Fruit fly (Drosophila melanogaster) whole organism, embryonic: ENCODE measurements around the gene Cpr64Ad.
A peak's percentile ranks its signal among the peaks of the same experiment; 100 is the strongest.

ENCODE experiments used
- B-H1 ChIP-seq: fragments of 200-800 bp; sonication (Bioruptor generic); IDR thresholded peaks from 3 replicates; pipeline ENCODE4 v1.3.6; 2022; ENCODE audit warnings: missing biosample characterization, missing genetic modification characterization
- B-H2 ChIP-seq: fragments of 200-800 bp; sonication (Bioruptor generic); optimal IDR thresholded peaks from 2 replicates; lab custom pipeline; 2018; ENCODE audit warnings: missing biosample characterization, mild to moderate bottlenecking, missing genetic modification characterization
- CG10959 ChIP-seq: fragments of 200-800 bp; sonication (Bioruptor generic); IDR thresholded peaks from 2 replicates; pipeline ENCODE4 v1.3.6; 2022; ENCODE audit warnings: missing biosample characterization, missing genetic modification characterization
- CG11398 ChIP-seq: fragments of 200-800 bp; sonication (Bioruptor generic); optimal IDR thresholded peaks from 2 replicates; lab custom pipeline; 2016; ENCODE audit warnings: missing biosample characterization, missing genetic modification characterization
- CG12104 ChIP-seq: fragments of 200-800 bp; sonication (Bioruptor generic); optimal IDR thresholded peaks from 3 replicates; lab custom pipeline; 2016; ENCODE audit warnings: missing biosample characterization, missing genetic modification characterization
- CG13424 ChIP-seq: fragments of 200-800 bp; sonication (Bioruptor generic); optimal IDR thresholded peaks from 2 replicates; lab custom pipeline; 2019; ENCODE audit warnings: missing biosample characterization, mild to moderate bottlenecking, missing genetic modification characterization, moderate library complexity
- CG14710 ChIP-seq: fragments of 200-800 bp; sonication (Bioruptor generic); optimal IDR thresholded peaks from 3 replicates; lab custom pipeline; 2019; ENCODE audit warnings: missing biosample characterization, mild to moderate bottlenecking, missing genetic modification characterization, moderate library complexity
- CG15514 ChIP-seq: fragments of 200-800 bp; sonication (Bioruptor generic); optimal IDR thresholded peaks from 3 replicates; lab custom pipeline; 2017; ENCODE audit warnings: missing biosample characterization, missing genetic modification characterization, mild to moderate bottlenecking, moderate library complexity, missing genetic modification reagents
- CG16863 ChIP-seq: fragments of 200-800 bp; sonication (Bioruptor generic); optimal IDR thresholded peaks from 3 replicates; lab custom pipeline; 2016; ENCODE audit warnings: missing biosample characterization, missing genetic modification characterization
- CG30020 ChIP-seq: fragments of 200-800 bp; optimal IDR thresholded peaks from 2 replicates; lab custom pipeline; 2019; ENCODE audit warnings: missing biosample characterization, mild to moderate bottlenecking, missing genetic modification characterization, moderate library complexity
- CG33213 ChIP-seq: fragments of 200-800 bp; sonication (Bioruptor generic); optimal IDR thresholded peaks from 3 replicates; lab custom pipeline; 2016; ENCODE audit warnings: missing biosample characterization, missing genetic modification characterization
- CG34376 ChIP-seq: fragments of 200-800 bp; sonication (Bioruptor generic); optimal IDR thresholded peaks from 2 replicates; lab custom pipeline; 2018; ENCODE audit warnings: missing biosample characterization, mild to moderate bottlenecking, missing genetic modification characterization
- CG34422 ChIP-seq: fragments of 200-800 bp; sonication (Bioruptor generic); IDR thresholded peaks from 3 replicates; pipeline ENCODE4 v1.3.6; 2022; ENCODE audit warnings: missing biosample characterization, missing genetic modification characterization
- CG3838 ChIP-seq: fragments of 200-800 bp; sonication (Bioruptor generic); optimal IDR thresholded peaks from 3 replicates; lab custom pipeline; 2016; ENCODE audit warnings: missing biosample characterization, missing genetic modification characterization
- CG42726 ChIP-seq: fragments of 200-800 bp; sonication (Bioruptor generic); IDR thresholded peaks from 2 replicates; pipeline ENCODE4 v1.3.6; 2022; ENCODE audit warnings: missing biosample characterization, missing genetic modification characterization; ENCODE audit not compliant: partially characterized antibody
- CG4328 ChIP-seq: fragments of 200-800 bp; sonication (Bioruptor generic); optimal IDR thresholded peaks from 3 replicates; lab custom pipeline; 2017; ENCODE audit warnings: missing biosample characterization, missing genetic modification reagents, missing genetic modification characterization
- CG5180 ChIP-seq: fragments of 200-800 bp; sonication (Bioruptor generic); optimal IDR thresholded peaks from 3 replicates; lab custom pipeline; 2017; ENCODE audit warnings: missing biosample characterization, missing genetic modification characterization, mild to moderate bottlenecking, moderate library complexity, missing genetic modification reagents
- CG5953 ChIP-seq: fragments of 200-800 bp; sonication (Bioruptor generic); IDR thresholded peaks from 2 replicates; pipeline ENCODE4 v1.3.6; 2022; ENCODE audit warnings: missing biosample characterization, missing genetic modification characterization
- CG6272 ChIP-seq: fragments of 200-800 bp; sonication (Bioruptor generic); IDR thresholded peaks from 2 replicates; pipeline ENCODE4 v1.3.6; 2022; ENCODE audit warnings: missing biosample characterization, missing genetic modification characterization
- CG7786 ChIP-seq: fragments of 200-800 bp; sonication (Bioruptor generic); optimal IDR thresholded peaks from 2 replicates; lab custom pipeline; 2016; ENCODE audit warnings: missing biosample characterization, missing genetic modification characterization
- CG9876 ChIP-seq: fragments of 200-800 bp; sonication (Bioruptor generic); optimal IDR thresholded peaks from 2 replicates; lab custom pipeline; 2016; ENCODE audit warnings: missing biosample characterization, missing genetic modification characterization
- CHES-1-like ChIP-seq: fragments of 200-800 bp; sonication (Bioruptor generic); optimal IDR thresholded peaks from 2 replicates; lab custom pipeline; 2016; ENCODE audit warnings: missing biosample characterization, missing genetic modification characterization
- Dek ChIP-seq: fragments of 200-800 bp; sonication (Bioruptor generic); optimal IDR thresholded peaks from 3 replicates; lab custom pipeline; 2019; ENCODE audit warnings: missing biosample characterization, mild to moderate bottlenecking, missing genetic modification characterization, moderate library complexity
- Doc3 ChIP-seq: fragments of 200-800 bp; sonication (Bioruptor generic); IDR thresholded peaks from 3 replicates; pipeline ENCODE4 v1.3.6; 2022; ENCODE audit warnings: missing biosample characterization, missing genetic modification characterization; ENCODE audit not compliant: partially characterized antibody
- HLHmδ ChIP-seq: fragments of 200-800 bp; sonication (Bioruptor generic); optimal IDR thresholded peaks from 2 replicates; lab custom pipeline; 2018; ENCODE audit warnings: missing biosample characterization, mild to moderate bottlenecking, missing genetic modification characterization, moderate library complexity
- NK7.1 ChIP-seq: fragments of 200-800 bp; sonication (Bioruptor generic); optimal IDR thresholded peaks from 3 replicates; lab custom pipeline; 2016; ENCODE audit warnings: missing biosample characterization, missing genetic modification characterization
- Ravus ChIP-seq: fragments of 200-800 bp; sonication (Bioruptor generic); IDR thresholded peaks from 2 replicates; pipeline ENCODE4 v1.3.6; 2022; ENCODE audit warnings: missing biosample characterization, missing genetic modification characterization
- Sox102F ChIP-seq: fragments of 200-800 bp; sonication (Bioruptor generic); optimal IDR thresholded peaks from 2 replicates; lab custom pipeline; 2018; ENCODE audit warnings: missing biosample characterization, mild to moderate bottlenecking, missing genetic modification characterization, moderate library complexity
- TFAM ChIP-seq: fragments of 200-800 bp; sonication (Bioruptor generic); optimal IDR thresholded peaks from 2 replicates; lab custom pipeline; 2017; ENCODE audit warnings: missing biosample characterization, missing genetic modification characterization, inconsistent platforms
- aop ChIP-seq: fragments of 200-800 bp; sonication (Bioruptor generic); IDR thresholded peaks from 2 replicates; pipeline ENCODE4 v1.3.6; 2022; ENCODE audit warnings: missing biosample characterization, missing genetic modification characterization
- bowl ChIP-seq: fragments of 200-800 bp; sonication (Bioruptor generic); IDR thresholded peaks from 2 replicates; pipeline ENCODE4 v1.3.6; 2022; ENCODE audit warnings: missing biosample characterization, missing genetic modification characterization
- crc ChIP-seq: fragments of 200-800 bp; sonication (Bioruptor generic); optimal IDR thresholded peaks from 2 replicates; lab custom pipeline; 2016; ENCODE audit warnings: missing biosample characterization, missing genetic modification characterization
- crp ChIP-seq, 2 experiments: fragments of 200-800 bp; sonication (Bioruptor generic); optimal IDR thresholded peaks; 2 replicates in 1 of 2; 3 replicates in 1 of 2; lab custom pipeline; 2017; ENCODE audit warnings: missing biosample characterization in 2 of 2, missing genetic modification characterization in 2 of 2, mild to moderate bottlenecking in 1 of 2, moderate library complexity in 1 of 2
- exex ChIP-seq: fragments of 200-800 bp; sonication (Bioruptor generic); optimal IDR thresholded peaks from 4 replicates; lab custom pipeline; 2018; ENCODE audit warnings: missing biosample characterization, mild to moderate bottlenecking, missing genetic modification characterization, moderate library complexity
- gcm2 ChIP-seq: fragments of 200-800 bp; sonication (Bioruptor generic); optimal IDR thresholded peaks from 2 replicates; lab custom pipeline; 2016; ENCODE audit warnings: missing biosample characterization, missing genetic modification characterization
- grn ChIP-seq: fragments of 200-800 bp; sonication (Bioruptor generic); optimal IDR thresholded peaks from 3 replicates; lab custom pipeline; 2017; ENCODE audit warnings: missing biosample characterization, missing genetic modification characterization
- h ChIP-seq: fragments of >200 bp; optimal IDR thresholded peaks from 2 replicates; lab custom pipeline; 2017
- hth ChIP-seq: fragments of >200 bp; optimal IDR thresholded peaks from 2 replicates; lab custom pipeline; 2017; ENCODE audit warnings: inconsistent platforms
- kah ChIP-seq: fragments of 200-800 bp; sonication (Bioruptor generic); optimal IDR thresholded peaks from 2 replicates; lab custom pipeline; 2018; ENCODE audit warnings: missing biosample characterization, mild to moderate bottlenecking, missing genetic modification characterization
- lbe ChIP-seq: fragments of 200-800 bp; sonication (Bioruptor generic); optimal IDR thresholded peaks from 2 replicates; lab custom pipeline; 2016; ENCODE audit warnings: missing biosample characterization, mild to moderate bottlenecking, missing genetic modification characterization
- mam ChIP-seq: fragments of 200-800 bp; sonication (Bioruptor generic); optimal IDR thresholded peaks from 3 replicates; lab custom pipeline; 2016; ENCODE audit warnings: missing biosample characterization, missing genetic modification characterization
- nmo ChIP-seq: fragments of 200-800 bp; sonication (Bioruptor generic); optimal IDR thresholded peaks from 2 replicates; lab custom pipeline; 2018; ENCODE audit warnings: missing biosample characterization, mild to moderate bottlenecking, missing genetic modification characterization, moderate library complexity
- prd ChIP-seq, 3 experiments: fragments of >200 bp in 2 of 3; fragments of 200-800 bp in 1 of 3; sonication (Bioruptor generic) in 1 of 3; optimal IDR thresholded peaks in 2 of 3; IDR thresholded peaks in 1 of 3; 2 replicates in 2 of 3; 3 replicates in 1 of 3; pipeline versions ENCODE4 v1.3.6 to Lab custom; 2017 to 2022; ENCODE audit warnings: missing biosample characterization in 1 of 3, missing genetic modification characterization in 1 of 3
- pzg ChIP-seq: fragments of 200-800 bp; sonication (Bioruptor generic); optimal IDR thresholded peaks from 3 replicates; lab custom pipeline; 2018; ENCODE audit warnings: missing biosample characterization, mild to moderate bottlenecking, missing genetic modification characterization, moderate library complexity
- sd ChIP-seq: fragments of 200-800 bp; sonication (Bioruptor generic); optimal IDR thresholded peaks from 3 replicates; lab custom pipeline; 2018; ENCODE audit warnings: missing biosample characterization, mild to moderate bottlenecking, missing genetic modification characterization, moderate library complexity
- sens-2 ChIP-seq: fragments of 200-800 bp; sonication (Bioruptor generic); IDR thresholded peaks from 2 replicates; pipeline ENCODE4 v1.3.6; 2022; ENCODE audit warnings: missing biosample characterization, missing genetic modification characterization
- seq ChIP-seq: fragments of 200-800 bp; sonication (Bioruptor generic); IDR thresholded peaks from 2 replicates; pipeline ENCODE4 v1.3.6; 2022; ENCODE audit warnings: missing biosample characterization, missing genetic modification characterization
- toy ChIP-seq: fragments of 200-800 bp; sonication (Bioruptor generic); IDR thresholded peaks from 2 replicates; pipeline ENCODE4 v1.3.6; 2022; ENCODE audit warnings: missing biosample characterization, missing genetic modification characterization
- tup ChIP-seq: fragments of 200-800 bp; sonication (Bioruptor generic); optimal IDR thresholded peaks from 2 replicates; lab custom pipeline; 2016; ENCODE audit warnings: missing biosample characterization, mild to moderate bottlenecking, missing genetic modification characterization, moderate library complexity

The Cpr64Ad gene

DNA sequence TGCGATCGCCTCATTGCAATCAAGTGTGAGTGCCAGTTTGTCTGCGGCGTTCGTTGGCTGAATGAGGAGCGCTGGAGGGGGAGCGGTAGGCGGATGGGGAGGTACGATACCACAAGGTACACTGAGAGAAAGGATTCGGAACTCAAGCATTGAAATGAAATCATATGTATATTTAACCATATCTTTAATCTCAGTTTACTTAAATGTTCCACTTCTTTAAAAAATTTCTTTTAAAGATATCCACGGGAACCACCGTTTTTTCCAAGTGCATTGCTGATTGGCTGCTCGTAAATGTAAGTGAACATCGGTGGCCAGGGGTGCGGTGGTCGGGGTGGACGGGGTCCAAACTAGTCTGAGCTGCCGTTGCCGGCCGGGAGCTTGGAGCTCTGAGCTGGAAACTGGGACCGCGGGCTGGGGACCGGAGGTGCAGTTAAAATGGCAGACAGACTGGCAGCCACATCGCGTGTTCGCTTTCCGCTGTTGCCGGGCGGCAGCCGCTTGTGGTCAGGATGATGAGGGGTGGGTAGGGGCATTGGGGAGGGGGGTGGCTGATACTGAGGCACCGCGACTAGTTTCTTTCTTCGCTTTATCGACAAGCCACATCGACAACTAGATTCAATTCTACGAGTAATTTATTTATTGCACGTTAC is 13.1 kb downstream of the Cpr64Ad start (continued):
- TF ChIP-seq pzg (GFP tag; lab: Kevin White, UChicago) (no peak), prd (optimal IDR thresholded peaks at IDR 0.05; lab: Kevin White, UChicago) (no peak), prd (GFP tag; IDR thresholded peaks at IDR 0.05; lab: Robert Waterston, UW) (peak; percentile 97), B-H2 (GFP tag; lab: Kevin White, UChicago) (peak; percentile 77), grn (peak; percentile 88), mam (GFP tag; lab: Kevin White, UChicago) (peak; percentile 89), CG5953 (peak; percentile 96), CG3838 (GFP tag; lab: Kevin White, UChicago) (peak; percentile 87), toy (peak; percentile 73), lbe (GFP tag; lab: Kevin White, UChicago) (peak; percentile 88), Dek (tag; lab: Kevin White, UChicago) (peak; percentile 92), CG10959 (GFP tag; lab: Robert Waterston, UW) (peak; percentile 94), h (lab: Kevin White, UChicago) (no peak), tup (GFP tag; lab: Kevin White, UChicago) (peak; percentile 91), crc (GFP tag; lab: Kevin White, UChicago) (peak; percentile 81), seq (GFP tag; lab: Robert Waterston, UW) (peak; percentile 95), TFAM (peak; percentile 86), HLHmδ (no peak), NK7.1 (GFP tag; lab: Kevin White, UChicago) (peak; percentile 94), aop (GFP tag; lab: Robert Waterston, UW) (peak; percentile 95), Doc3 (no peak), CG11398 (peak; percentile 91), bowl (GFP tag; lab: Robert Waterston, UW) (peak; percentile 93), Sox102F (GFP tag; lab: Kevin White, UChicago) (peak; percentile 98), sd (tag; lab: Kevin White, UChicago) (peak; percentile 78), CG6272 (peak; percentile 92), sens-2 (GFP tag; lab: Robert Waterston, UW) (peak; percentile 98), CG16863 (GFP tag; lab: Kevin White, UChicago) (peak; percentile 97), CHES-1-like (GFP tag; lab: Kevin White, UChicago) (peak; percentile 92), Ravus (GFP tag; lab: Robert Waterston, UW) (peak; percentile 87), CG34422 (peak; percentile 97), CG14710 (tag; lab: Kevin White, UChicago) (peak; percentile 96), CG33213 (GFP tag; lab: Kevin White, UChicago) (peak; percentile 94), CG4328 (GFP tag; lab: Kevin White, UChicago) (peak; percentile 94), CG30020 (peak; percentile 82), CG7786 (GFP tag; lab: Kevin White, UChicago) (peak; percentile 93), kah (GFP tag; lab: Kevin White, UChicago) (peak; percentile 96), CG5180 (GFP tag; lab: Kevin White, UChicago) (peak; percentile 92), hth (lab: Kevin White, UChicago) (no peak), crp (GFP tag; optimal IDR thresholded peaks at IDR 0.05; lab: Kevin White, UChicago) (peak in 1 of 2 experiments; percentile 68), nmo (GFP tag; lab: Kevin White, UChicago) (peak; percentile 98), B-H1 (peak; percentile 94), CG42726 (GFP tag; lab: Robert Waterston, UW) (no peak), CG15514 (peak; percentile 77), CG12104 (GFP tag; lab: Kevin White, UChicago) (peak; percentile 84), CG34376 (GFP tag; lab: Kevin White, UChicago) (peak; percentile 68), CG13424 (tag; lab: Kevin White, UChicago) (peak; percentile 98), gcm2 (peak; percentile 88), exex (tag; lab: Kevin White, UChicago) (peak; percentile 51), CG9876 (GFP tag; lab: Kevin White, UChicago) (peak; percentile 85)
